Fruit fly (Drosophila melanogaster) whole organism, embryonic: Measurements from ENCODE around the gene PH4alphaNE3.

ENCODE experiments used
- Atf6 ChIP-seq: fragments of 200-800 bp; sonication (Bioruptor generic); IDR thresholded peaks from 2 replicates; pipeline ENCODE4 v1.3.6; 2022; ENCODE audit warnings: missing biosample characterization, missing genetic modification characterization
- CG10462 ChIP-seq: fragments of 200-800 bp; sonication (Bioruptor generic); optimal IDR thresholded peaks from 2 replicates; lab custom pipeline; 2016; ENCODE audit warnings: missing biosample characterization, missing genetic modification characterization
- CG10654 ChIP-seq: fragments of 200-800 bp; sonication (Bioruptor generic); optimal IDR thresholded peaks from 2 replicates; lab custom pipeline; 2016; ENCODE audit warnings: missing biosample characterization, missing genetic modification characterization
- CG12071 ChIP-seq: fragments of 200-800 bp; sonication (Bioruptor generic); optimal IDR thresholded peaks from 3 replicates; lab custom pipeline; 2018; ENCODE audit warnings: missing biosample characterization, mild to moderate bottlenecking, missing genetic modification characterization
- CG1233 ChIP-seq: fragments of 200-800 bp; sonication (Bioruptor generic); optimal IDR thresholded peaks from 4 replicates; lab custom pipeline; 2018; ENCODE audit warnings: missing biosample characterization, mild to moderate bottlenecking, missing genetic modification characterization
- CG12769 ChIP-seq: fragments of 200-800 bp; sonication (Bioruptor generic); optimal IDR thresholded peaks from 2 replicates; lab custom pipeline; 2019; ENCODE audit warnings: missing biosample characterization, mild to moderate bottlenecking, missing genetic modification characterization, moderate library complexity
- CG15696 ChIP-seq: fragments of 200-800 bp; sonication (Bioruptor generic); optimal IDR thresholded peaks from 2 replicates; lab custom pipeline; 2019; ENCODE audit warnings: missing biosample characterization, mild to moderate bottlenecking, missing genetic modification characterization, moderate library complexity
- CG16815 ChIP-seq: fragments of 200-800 bp; sonication (Bioruptor generic); optimal IDR thresholded peaks from 3 replicates; lab custom pipeline; 2017; ENCODE audit warnings: missing biosample characterization, mild to moderate bottlenecking, missing genetic modification characterization
- CG17385 ChIP-seq: fragments of 200-800 bp; sonication (Bioruptor generic); optimal IDR thresholded peaks from 3 replicates; lab custom pipeline; 2018; ENCODE audit warnings: missing biosample characterization, mild to moderate bottlenecking, missing genetic modification characterization
- CG17829 ChIP-seq: fragments of 200-800 bp; optimal IDR thresholded peaks from 2 replicates; lab custom pipeline; 2019; ENCODE audit warnings: missing biosample characterization, mild to moderate bottlenecking, missing genetic modification characterization, moderate library complexity
- CG2120 ChIP-seq: fragments of 200-800 bp; sonication (Bioruptor generic); optimal IDR thresholded peaks from 3 replicates; lab custom pipeline; 2016; ENCODE audit warnings: missing biosample characterization, missing genetic modification characterization
- CG2199 ChIP-seq: fragments of 200-800 bp; sonication (Bioruptor generic); IDR thresholded peaks from 3 replicates; pipeline ENCODE4 v1.3.6; 2022; ENCODE audit warnings: missing biosample characterization, missing genetic modification characterization
- CG30403 ChIP-seq: fragments of 200-800 bp; sonication (Bioruptor generic); optimal IDR thresholded peaks from 3 replicates; lab custom pipeline; 2016; ENCODE audit warnings: missing biosample characterization, missing genetic modification characterization
- CG4854 ChIP-seq: fragments of 200-800 bp; sonication (Bioruptor generic); optimal IDR thresholded peaks from 2 replicates; lab custom pipeline; 2016; ENCODE audit warnings: missing biosample characterization, missing genetic modification characterization, inconsistent platforms
- CG5953 ChIP-seq: fragments of 200-800 bp; sonication (Bioruptor generic); IDR thresholded peaks from 2 replicates; pipeline ENCODE4 v1.3.6; 2022; ENCODE audit warnings: missing biosample characterization, missing genetic modification characterization
- CG6254 ChIP-seq: fragments of 200-800 bp; sonication (Bioruptor generic); optimal IDR thresholded peaks from 3 replicates; lab custom pipeline; 2017; ENCODE audit warnings: mild to moderate bottlenecking, missing biosample characterization, missing genetic modification reagents, missing genetic modification characterization
- CG6683 ChIP-seq: fragments of 200-800 bp; sonication (Bioruptor generic); optimal IDR thresholded peaks from 2 replicates; lab custom pipeline; 2017; ENCODE audit warnings: missing biosample characterization, mild to moderate bottlenecking, missing genetic modification characterization, missing genetic modification reagents
- CG7372 ChIP-seq: fragments of 200-800 bp; sonication (Bioruptor generic); IDR thresholded peaks from 2 replicates; pipeline ENCODE4 v1.3.6; 2022; ENCODE audit warnings: missing biosample characterization, missing genetic modification characterization
- CG7987 ChIP-seq: fragments of 200-800 bp; sonication (Bioruptor generic); optimal IDR thresholded peaks from 2 replicates; lab custom pipeline; 2018; ENCODE audit warnings: missing biosample characterization, mild to moderate bottlenecking, missing genetic modification characterization, moderate library complexity
- CG8281 ChIP-seq: fragments of 200-800 bp; sonication (Bioruptor generic); optimal IDR thresholded peaks from 2 replicates; lab custom pipeline; 2018; ENCODE audit warnings: missing biosample characterization, mild to moderate bottlenecking, missing genetic modification characterization, moderate library complexity
- CG8388 ChIP-seq: fragments of 200-800 bp; sonication (Bioruptor generic); optimal IDR thresholded peaks from 2 replicates; lab custom pipeline; 2019; ENCODE audit warnings: missing biosample characterization, mild to moderate bottlenecking, missing genetic modification characterization, moderate library complexity
- CG9437 ChIP-seq: fragments of 200-800 bp; sonication (Bioruptor generic); optimal IDR thresholded peaks from 2 replicates; lab custom pipeline; 2018; ENCODE audit warnings: missing biosample characterization, mild to moderate bottlenecking, missing genetic modification characterization
- CG9797 ChIP-seq: fragments of 200-800 bp; sonication (Bioruptor generic); optimal IDR thresholded peaks from 3 replicates; lab custom pipeline; 2018; ENCODE audit warnings: missing biosample characterization, mild to moderate bottlenecking, missing genetic modification characterization
- CG9817 ChIP-seq: fragments of 200-800 bp; sonication (Bioruptor generic); optimal IDR thresholded peaks from 2 replicates; lab custom pipeline; 2018; ENCODE audit warnings: missing biosample characterization, mild to moderate bottlenecking, missing genetic modification characterization, moderate library complexity
- Camta ChIP-seq: fragments of 200-800 bp; sonication (Bioruptor generic); optimal IDR thresholded peaks from 2 replicates; lab custom pipeline; 2016; ENCODE audit warnings: missing biosample characterization, missing genetic modification characterization
- CrebB ChIP-seq: fragments of 200-800 bp; sonication (Bioruptor generic); optimal IDR thresholded peaks from 3 replicates; lab custom pipeline; 2018; ENCODE audit warnings: missing biosample characterization, mild to moderate bottlenecking, missing genetic modification characterization
- Hr78 ChIP-seq, 2 experiments: fragments of 200-800 bp in 1 of 2; fragments of >200 bp in 1 of 2; sonication (Bioruptor generic) in 1 of 2; optimal IDR thresholded peaks; 2 replicates each; lab custom pipeline; 2017 to 2019; ENCODE audit warnings: missing biosample characterization in 2 of 2, missing genetic modification characterization in 2 of 2, mild to moderate bottlenecking in 1 of 2, moderate library complexity in 1 of 2
- NFAT ChIP-seq: fragments of 200-800 bp; sonication (Bioruptor generic); IDR thresholded peaks from 2 replicates; pipeline ENCODE4 v1.3.6; 2022; ENCODE audit warnings: missing biosample characterization, missing genetic modification characterization
- Oaz ChIP-seq: fragments of 200-800 bp; sonication (Bioruptor generic); IDR thresholded peaks from 2 replicates; pipeline ENCODE4 v1.3.6; 2022; ENCODE audit warnings: missing biosample characterization, missing genetic modification characterization
- TFAM ChIP-seq: fragments of 200-800 bp; sonication (Bioruptor generic); optimal IDR thresholded peaks from 2 replicates; lab custom pipeline; 2017; ENCODE audit warnings: missing biosample characterization, missing genetic modification characterization, inconsistent platforms
- ab ChIP-seq: fragments of 200-800 bp; sonication (Bioruptor generic); optimal IDR thresholded peaks from 2 replicates; lab custom pipeline; 2016; ENCODE audit warnings: missing biosample characterization, missing genetic modification characterization
- ato ChIP-seq: fragments of 200-800 bp; sonication (Bioruptor generic); IDR thresholded peaks from 2 replicates; pipeline ENCODE4 v1.3.6; 2022; ENCODE audit warnings: missing biosample characterization, missing genetic modification characterization; ENCODE audit not compliant: partially characterized antibody
- btn ChIP-seq: fragments of 200-800 bp; sonication (Bioruptor generic); optimal IDR thresholded peaks from 2 replicates; lab custom pipeline; 2016; ENCODE audit warnings: missing biosample characterization, missing genetic modification characterization
- cato ChIP-seq: fragments of 200-800 bp; sonication (Bioruptor generic); optimal IDR thresholded peaks from 2 replicates; lab custom pipeline; 2016; ENCODE audit warnings: missing biosample characterization, missing genetic modification characterization, borderline replicate concordance
- chm ChIP-seq: fragments of 200-800 bp; sonication (Bioruptor generic); IDR thresholded peaks from 2 replicates; pipeline ENCODE4 v1.3.6; 2022; ENCODE audit warnings: missing biosample characterization, missing genetic modification characterization
- ci ChIP-seq: fragments of 200-800 bp; sonication (Bioruptor generic); IDR thresholded peaks from 3 replicates; pipeline ENCODE4 v1.3.6; 2022; ENCODE audit warnings: missing biosample characterization, missing genetic modification characterization
- disco-r ChIP-seq: fragments of 200-800 bp; sonication (Bioruptor generic); optimal IDR thresholded peaks from 2 replicates; lab custom pipeline; 2016; ENCODE audit warnings: missing biosample characterization, missing genetic modification characterization
- ems ChIP-seq: fragments of 200-800 bp; sonication (Bioruptor generic); optimal IDR thresholded peaks from 3 replicates; lab custom pipeline; 2016; ENCODE audit warnings: missing biosample characterization, missing genetic modification characterization
- eve ChIP-seq, 2 experiments: fragments of >200 bp; optimal IDR thresholded peaks; 2 replicates each; lab custom pipeline; 2017; ENCODE audit warnings: missing biosample characterization in 2 of 2, missing genetic modification characterization in 2 of 2
- hb ChIP-seq: fragments of 200-800 bp; sonication (Bioruptor generic); IDR thresholded peaks from 3 replicates; pipeline ENCODE4 v1.3.6; 2022; ENCODE audit warnings: missing biosample characterization, missing genetic modification characterization; ENCODE audit not compliant: partially characterized antibody
- klu ChIP-seq: fragments of 200-800 bp; sonication (Bioruptor generic); IDR thresholded peaks from 2 replicates; pipeline ENCODE4 v1.3.6; 2022; ENCODE audit warnings: missing biosample characterization, missing genetic modification characterization
- lilli ChIP-seq: fragments of 200-800 bp; sonication (Bioruptor generic); optimal IDR thresholded peaks from 3 replicates; lab custom pipeline; 2016; ENCODE audit warnings: missing biosample characterization, missing genetic modification characterization
- lmd ChIP-seq: fragments of 200-800 bp; sonication (Bioruptor generic); IDR thresholded peaks from 2 replicates; pipeline ENCODE4 v1.3.6; 2022; ENCODE audit warnings: missing biosample characterization, missing genetic modification characterization
- mam ChIP-seq: fragments of 200-800 bp; sonication (Bioruptor generic); optimal IDR thresholded peaks from 3 replicates; lab custom pipeline; 2016; ENCODE audit warnings: missing biosample characterization, missing genetic modification characterization
- phol ChIP-seq: fragments of 200-800 bp; sonication (Bioruptor generic); optimal IDR thresholded peaks from 3 replicates; lab custom pipeline; 2018; ENCODE audit warnings: missing biosample characterization, mild to moderate bottlenecking, missing genetic modification characterization, moderate library complexity
- schlank ChIP-seq: fragments of 200-800 bp; sonication (Bioruptor generic); optimal IDR thresholded peaks from 2 replicates; lab custom pipeline; 2018; ENCODE audit warnings: missing biosample characterization, mild to moderate bottlenecking, missing genetic modification characterization
- slp2 ChIP-seq: fragments of 200-800 bp; sonication (Bioruptor generic); optimal IDR thresholded peaks from 2 replicates; lab custom pipeline; 2016; ENCODE audit warnings: missing biosample characterization, missing genetic modification characterization
- tio ChIP-seq: fragments of 200-800 bp; sonication (Bioruptor generic); optimal IDR thresholded peaks from 2 replicates; lab custom pipeline; 2017; ENCODE audit warnings: missing biosample characterization, missing genetic modification characterization, inconsistent platforms
- trh ChIP-seq: fragments of 200-800 bp; sonication (Bioruptor generic); optimal IDR thresholded peaks from 2 replicates; lab custom pipeline; 2016; ENCODE audit warnings: missing biosample characterization, missing genetic modification characterization
- vnd ChIP-seq: fragments of 200-800 bp; sonication (Bioruptor generic); IDR thresholded peaks from 3 replicates; pipeline ENCODE4 v1.3.6; 2022; ENCODE audit warnings: missing biosample characterization, missing genetic modification characterization; ENCODE audit not compliant: partially characterized antibody

Gene PH4alphaNE3

dm6 chr3R:30570554-30571141, 33.3 kb upstream of the PH4alphaNE3 start (continued):
- TF ChIP-seq phol (tag; lab: Kevin White, UChicago) = peak; percentile 87
- peak; percentile 28 for TF ChIP-seq cato
- TF ChIP-seq CG2199 (GFP tag; lab: Robert Waterston, UW) = peak; percentile 61; the same call in 1 of the 3 replicates
- peak; percentile 32 for TF ChIP-seq TFAM (GFP tag; lab: Kevin White, UChicago)
- TF ChIP-seq CG4854 (GFP tag; lab: Kevin White, UChicago) = peak; percentile 20
- peak; percentile 87 for TF ChIP-seq CG17829 (tag; lab: Kevin White, UChicago)
- TF ChIP-seq lmd (GFP tag; lab: Robert Waterston, UW) = peak; percentile 83
- peak; percentile 58 for TF ChIP-seq mam (GFP tag; lab: Kevin White, UChicago)
- TF ChIP-seq slp2 (GFP tag; lab: Kevin White, UChicago) = peak; percentile 23
- peak; percentile 47 for TF ChIP-seq CG15696 (tag; lab: Kevin White, UChicago)
- TF ChIP-seq trh (GFP tag; lab: Kevin White, UChicago) = peak; percentile 16
- peak; percentile 34 for TF ChIP-seq tio
- TF ChIP-seq CG30403 = peak; percentile 79
- peak; percentile 73 for TF ChIP-seq CG9817 (tag; lab: Kevin White, UChicago)
- peak; percentile 71; the same call in 1 of the 2 replicates for TF ChIP-seq Atf6 (GFP tag; lab: Robert Waterston, UW)
- TF ChIP-seq Camta (GFP tag; lab: Kevin White, UChicago) = peak; percentile 74
- TF ChIP-seq CG12769 (tag; lab: Kevin White, UChicago) = peak; percentile 90
- TF ChIP-seq CG10654 (GFP tag; lab: Kevin White, UChicago) = peak; percentile 63
- no peak for TF ChIP-seq ato
- no peak for TF ChIP-seq CG10462 (GFP tag; lab: Kevin White, UChicago)
- peak; percentile 23 for TF ChIP-seq CG16815 (GFP tag; lab: Kevin White, UChicago)
- TF ChIP-seq CG12071 (GFP tag; lab: Kevin White, UChicago) = peak; percentile 74
- TF ChIP-seq CG6683 (GFP tag; lab: Kevin White, UChicago) = peak; percentile 48
- TF ChIP-seq CG8281 (tag; lab: Kevin White, UChicago) = peak; percentile 99
- no peak for TF ChIP-seq schlank
- TF ChIP-seq Oaz (GFP tag; lab: Robert Waterston, UW) = peak; percentile 72
- TF ChIP-seq CG9437 (GFP tag; lab: Kevin White, UChicago) = peak; percentile 65
- peak; percentile 59 for TF ChIP-seq CG7372 (GFP tag; lab: Robert Waterston, UW)
- TF ChIP-seq CG6254 (GFP tag; lab: Kevin White, UChicago) = peak; percentile 69
- no peak for TF ChIP-seq CG9797 (GFP tag; lab: Kevin White, UChicago)
- TF ChIP-seq CrebB (tag; lab: Kevin White, UChicago) = peak; percentile 44
- peak; percentile 24 for TF ChIP-seq btn (GFP tag; lab: Kevin White, UChicago)
- no peak for TF ChIP-seq hb (GFP tag; lab: Robert Waterston, UW)
- TF ChIP-seq CG5953 = peak; percentile 88
- TF ChIP-seq CG8388 (GFP tag; lab: Kevin White, UChicago) = peak; percentile 86
- peak; percentile 70 for TF ChIP-seq CG1233 (GFP tag; lab: Kevin White, UChicago)
- peak; percentile 54 for TF ChIP-seq CG2120 (GFP tag; lab: Kevin White, UChicago)
- TF ChIP-seq CG7987 (GFP tag; lab: Kevin White, UChicago) = peak; percentile 24
- TF ChIP-seq chm (GFP tag; lab: Robert Waterston, UW) = peak; percentile 82
- TF ChIP-seq eve (GFP tag; optimal IDR thresholded peaks at IDR 0.05; lab: Kevin White, UChicago) = peak in 1 of 2 experiments; percentile 86
- no peak for TF ChIP-seq ab
- no peak for TF ChIP-seq vnd (GFP tag; lab: Robert Waterston, UW)
- TF ChIP-seq CG17385 (GFP tag; lab: Kevin White, UChicago) = peak; percentile 76
- TF ChIP-seq ci (GFP tag; lab: Robert Waterston, UW) = peak; percentile 89
- TF ChIP-seq Hr78 (GFP tag; optimal IDR thresholded peaks at IDR 0.05; lab: Kevin White, UChicago) = peak in 1 of 2 experiments; percentile 66
- TF ChIP-seq lilli (GFP tag; lab: Kevin White, UChicago) = peak; percentile 61
- no peak for TF ChIP-seq ems (GFP tag; lab: Kevin White, UChicago)
- peak; percentile 1 for TF ChIP-seq disco-r (GFP tag; lab: Kevin White, UChicago)
- TF ChIP-seq klu (GFP tag; lab: Robert Waterston, UW) = 0 out of 2 replicates have a peak, but pooled peaks have one; percentile 43
- TF ChIP-seq NFAT (GFP tag; lab: Robert Waterston, UW) = no peak
